Fruit fly (Drosophila melanogaster): Measurements from ENCODE around the gene CG10657.

DNA sequence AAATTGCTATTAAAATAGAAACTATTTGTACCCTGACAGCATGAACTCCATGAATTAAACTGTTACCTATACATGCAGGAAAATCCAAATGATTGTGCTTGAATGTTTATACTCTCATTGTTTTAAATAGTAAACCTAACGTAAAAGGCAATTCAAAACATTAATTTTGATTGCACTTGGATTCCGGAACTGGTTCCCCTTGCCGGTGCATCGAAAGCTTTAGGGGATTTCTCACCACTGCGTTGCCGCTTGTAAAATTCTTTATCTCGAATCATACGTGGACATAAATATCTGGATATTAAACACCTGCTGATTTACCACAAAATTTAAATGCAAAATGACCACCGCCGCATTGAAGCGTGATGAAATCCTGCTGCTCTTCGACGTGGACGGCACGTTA lies 37.3 kb upstream of the CG10657 start, which contains the start of gene Pmm2:
- TF ChIP-seq Side (GFP tag; optimal IDR thresholded peaks at IDR 0.05) (no peak), gro (GFP tag; optimal IDR thresholded peaks at IDR 0.05) (no peak), CG10565 (GFP tag; optimal IDR thresholded peaks at IDR 0.05) (no peak), CG32772 (GFP tag; IDR thresholded peaks at IDR 0.05) (no peak), Atf-2 (GFP tag; optimal IDR thresholded peaks at IDR 0.05) (no peak), HLH4C (GFP tag; IDR thresholded peaks at IDR 0.05; ENCODE audit: partially characterized antibody) (no peak), Bgb (GFP tag; IDR thresholded peaks at IDR 0.05; ENCODE audit: partially characterized antibody) (no peak; the same call in 1 of the 2 replicates), CG9437 (GFP tag; optimal IDR thresholded peaks at IDR 0.05) (no peak), bcd (GFP tag; optimal IDR thresholded peaks at IDR 0.05) (no peak), CG14860 (GFP tag; IDR thresholded peaks at IDR 0.05; ENCODE audit: partially characterized antibody) (no peak)

All from whole organism, embryonic.